Worm (Caenorhabditis elegans) whole organism, mixed stage, embryonic: ENCODE results near the gene mtpn-1.

Source experiments
- drap-1 ChIP-seq: fragments of 200-800 bp; sonication (Bioruptor generic); optimal IDR thresholded peaks from 3 replicates; lab custom pipeline; 2018; ENCODE audit warnings: mild to moderate bottlenecking, missing genetic modification characterization, missing compliant biosample characterization
- lin-13 ChIP-seq: fragments of 150-350 bp; optimal IDR thresholded peaks from 2 replicates; lab custom pipeline; 2014; ENCODE audit warnings: missing biosample characterization, missing genetic modification characterization
- nhr-2 ChIP-seq: fragments of 150-350 bp; optimal IDR thresholded peaks from 2 replicates; lab custom pipeline; 2014; ENCODE audit warnings: missing biosample characterization, missing genetic modification characterization
- nhr-237 ChIP-seq: fragments of 150-350 bp; optimal IDR thresholded peaks from 2 replicates; lab custom pipeline; 2014; ENCODE audit warnings: missing biosample characterization, missing genetic modification characterization
- sem-2 ChIP-seq: fragments of 200-800 bp; sonication (Bioruptor generic); optimal IDR thresholded peaks from 2 replicates; lab custom pipeline; 2018; ENCODE audit warnings: mild to moderate bottlenecking, missing genetic modification characterization, missing compliant biosample characterization
- snpc-4 ChIP-seq: fragments of 150-350 bp; optimal IDR thresholded peaks from 2 replicates; lab custom pipeline; 2014; ENCODE audit warnings: missing biosample characterization, missing genetic modification characterization
- tbx-8 ChIP-seq: fragments of 200-800 bp; sonication (Bioruptor generic); optimal IDR thresholded peaks from 2 replicates; lab custom pipeline; 2018; ENCODE audit warnings: mild to moderate bottlenecking, missing genetic modification characterization, moderate library complexity, missing compliant biosample characterization
- unc-39 ChIP-seq: fragments of 150-350 bp; optimal IDR thresholded peaks from 2 replicates; lab custom pipeline; 2014; ENCODE audit warnings: missing biosample characterization, missing genetic modification characterization
- unc-62 ChIP-seq: fragments of 150-350 bp; optimal IDR thresholded peaks from 2 replicates; lab custom pipeline; 2014; ENCODE audit warnings: missing biosample characterization, missing genetic modification reagents, missing genetic modification characterization

DNA sequence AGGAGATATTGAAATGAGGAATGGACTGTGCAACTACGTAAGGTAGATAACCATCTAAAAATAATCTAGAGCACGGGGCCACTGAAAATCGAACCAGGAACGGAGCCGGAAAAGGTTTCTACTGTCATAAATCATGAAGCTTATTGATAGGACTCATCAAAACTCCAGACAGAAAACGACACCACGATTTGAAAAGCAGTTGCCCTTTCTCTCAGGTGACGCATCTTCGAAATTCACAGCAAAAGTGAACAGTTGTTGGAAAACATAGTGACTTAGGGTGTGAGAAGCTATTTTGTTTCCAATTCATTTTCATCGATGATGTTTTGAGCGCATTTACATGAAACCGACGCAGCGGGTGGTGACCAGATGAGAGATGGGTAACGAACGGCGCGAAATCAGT is 45.0 kb downstream of the mtpn-1 start:
- TF ChIP-seq snpc-4 (tag; lab: Kevin White, UChicago) (no peak), nhr-237 (tag; lab: Kevin White, UChicago) (no peak), tbx-8 (GFP tag; lab: Kevin White, UChicago) (no peak), drap-1 (GFP tag; lab: Kevin White, UChicago) (no peak), unc-39 (tag; lab: Kevin White, UChicago) (no peak), unc-62 (GFP tag; lab: Kevin White, UChicago) (peak; percentile 54), lin-13 (tag; lab: Kevin White, UChicago) (no peak), sem-2 (GFP tag; lab: Kevin White, UChicago) (no peak), nhr-2 (no peak)
